Worm (Caenorhabditis elegans) whole organism, L4 larva: ENCODE data around the gene C17H11.5.
A peak's percentile ranks its signal among the peaks of the same experiment; 100 is the strongest.
"Not testable (repeated sequence)": the region's sequence is repeated elsewhere in the genome, so short reads cannot be mapped to it uniquely, and the experiment has no call there.

Experiments
- D1046.2 ChIP-seq: fragments of 200-800 bp; sonication (Bioruptor generic); IDR thresholded peaks from 2 replicates; pipeline ENCODE4 v1.3.6; 2022; ENCODE audit warnings: missing genetic modification characterization, missing compliant biosample characterization
- F26F4.8 ChIP-seq: fragments of 200-800 bp; sonication (Bioruptor generic); conservative IDR thresholded peaks from 2 replicates; pipeline ENCODE4 v1.3.6; 2022; ENCODE audit warnings: missing genetic modification characterization, missing compliant biosample characterization
- T20F7.1 ChIP-seq: fragments of 200-800 bp; sonication (Bioruptor generic); optimal IDR thresholded peaks from 2 replicates; lab custom pipeline; 2018; ENCODE audit warnings: mild to moderate bottlenecking, missing genetic modification characterization, missing compliant biosample characterization
- T26A8.4 ChIP-seq: fragments of 200-800 bp; sonication (Bioruptor generic); IDR thresholded peaks from 2 replicates; pipeline ENCODE4 v1.3.6; 2022; ENCODE audit warnings: missing genetic modification characterization, missing compliant biosample characterization
- Y48G9A.11 ChIP-seq: fragments of 200-800 bp; sonication (Bioruptor generic); IDR thresholded peaks from 2 replicates; pipeline ENCODE4 v1.3.6; 2022; ENCODE audit warnings: missing genetic modification reagents, missing genetic modification characterization, missing compliant biosample characterization
- Y5F2A.4 ChIP-seq: fragments of 200-800 bp; sonication (Bioruptor generic); optimal IDR thresholded peaks from 2 replicates; lab custom pipeline; 2018; ENCODE audit warnings: mild to moderate bottlenecking, missing genetic modification characterization, missing compliant biosample characterization
- Y75B8A.6 ChIP-seq: fragments of 200-800 bp; sonication (Bioruptor generic); IDR thresholded peaks from 2 replicates; pipeline ENCODE4 v1.3.6; 2022; ENCODE audit warnings: missing genetic modification reagents, missing genetic modification characterization, missing compliant biosample characterization
- ZK337.2 ChIP-seq: fragments of 200-800 bp; sonication (Bioruptor generic); IDR thresholded peaks from 2 replicates; pipeline ENCODE4 v1.3.6; 2022; ENCODE audit warnings: missing genetic modification reagents, missing genetic modification characterization, missing compliant biosample characterization
- arid-1 ChIP-seq: fragments of 200-800 bp; sonication (Bioruptor generic); conservative IDR thresholded peaks from 2 replicates; pipeline ENCODE4 v1.3.6; 2022; ENCODE audit warnings: missing genetic modification reagents, missing genetic modification characterization, missing compliant biosample characterization
- ctbp-1 ChIP-seq: fragments of 200-800 bp; sonication (Bioruptor generic); IDR thresholded peaks from 2 replicates; pipeline ENCODE4 v1.3.6; 2022; ENCODE audit warnings: missing genetic modification reagents, missing genetic modification characterization, missing compliant biosample characterization
- daf-16 ChIP-seq, 3 experiments: sonication (generic microtip); optimal IDR thresholded peaks; 2 replicates each; lab custom pipeline; 2016 to 2017; ENCODE audit warnings: missing genetic modification characterization in 3 of 3, missing genetic modification reagents in 3 of 3, mild to moderate bottlenecking in 2 of 3, missing compliant biosample characterization in 2 of 3, missing biosample characterization in 1 of 3, moderate library complexity in 1 of 3
- dmd-6 ChIP-seq: fragments of 200-800 bp; sonication (Bioruptor generic); IDR thresholded peaks from 2 replicates; pipeline ENCODE4 v1.3.6; 2022; ENCODE audit warnings: missing genetic modification reagents, missing genetic modification characterization, missing compliant biosample characterization
- dmd-8 ChIP-seq: fragments of 200-800 bp; sonication (Bioruptor generic); IDR thresholded peaks from 2 replicates; pipeline ENCODE4 v1.3.6; 2022; ENCODE audit warnings: missing genetic modification characterization, missing compliant biosample characterization
- duxl-1 ChIP-seq: sonication (generic microtip); optimal IDR thresholded peaks from 2 replicates; lab custom pipeline; 2016; ENCODE audit warnings: mild to moderate bottlenecking, missing genetic modification characterization, moderate library complexity, missing compliant biosample characterization; ENCODE audit not compliant: poor library complexity
- dve-1 ChIP-seq: sonication (generic microtip); optimal IDR thresholded peaks from 2 replicates; lab custom pipeline; 2017; ENCODE audit warnings: antibody characterized with exemption, mild to moderate bottlenecking, missing genetic modification characterization, missing compliant biosample characterization; ENCODE audit not compliant: insufficient read depth
- egl-43 ChIP-seq: fragments of 200-800 bp; sonication (Bioruptor generic); IDR thresholded peaks from 2 replicates; pipeline ENCODE4 v1.3.6; 2022; ENCODE audit warnings: missing genetic modification reagents, missing genetic modification characterization, missing compliant biosample characterization
- hif-1 ChIP-seq, 2 experiments: sonication (generic microtip); optimal IDR thresholded peaks; 2 replicates each; lab custom pipeline; 2016 to 2017; ENCODE audit warnings: missing compliant biosample characterization in 2 of 2, missing genetic modification characterization in 2 of 2, missing genetic modification reagents in 2 of 2, missing genotype in 2 of 2, mild to moderate bottlenecking in 1 of 2
- hlh-11 ChIP-seq: fragments of 200-800 bp; sonication (Bioruptor generic); optimal IDR thresholded peaks from 2 replicates; lab custom pipeline; 2018; ENCODE audit warnings: mild to moderate bottlenecking, missing genetic modification characterization, missing compliant biosample characterization
- hlh-30 ChIP-seq: sonication (generic microtip); optimal IDR thresholded peaks from 2 replicates; lab custom pipeline; 2017; ENCODE audit warnings: antibody characterized with exemption, mild to moderate bottlenecking, missing genetic modification characterization, missing compliant biosample characterization; ENCODE audit not compliant: insufficient read depth
- hmg-1.1 ChIP-seq: fragments of 200-800 bp; sonication (Bioruptor generic); IDR thresholded peaks from 2 replicates; pipeline ENCODE4 v1.3.6; 2022; ENCODE audit warnings: missing genetic modification reagents, missing genetic modification characterization, missing compliant biosample characterization
- lim-7 ChIP-seq: fragments of 200-800 bp; sonication (Bioruptor generic); IDR thresholded peaks from 2 replicates; pipeline ENCODE4 v1.3.6; 2022; ENCODE audit warnings: missing genetic modification characterization, missing compliant biosample characterization
- lin-13 ChIP-seq: fragments of 150-350 bp; optimal IDR thresholded peaks from 2 replicates; lab custom pipeline; 2014; ENCODE audit warnings: missing biosample characterization, missing genetic modification reagents, missing genetic modification characterization
- lin-38 ChIP-seq: fragments of 200-800 bp; sonication (Bioruptor generic); IDR thresholded peaks from 2 replicates; pipeline ENCODE4 v1.3.6; 2022; ENCODE audit warnings: missing genetic modification reagents, missing genetic modification characterization, missing compliant biosample characterization
- lsy-2 ChIP-seq, 2 experiments: fragments of 150-350 bp in 1 of 2; sonication (generic microtip) in 1 of 2; optimal IDR thresholded peaks; 2 replicates each; lab custom pipeline; 2014 to 2017; ENCODE audit warnings: missing biosample characterization in 2 of 2, missing genetic modification characterization in 2 of 2
- madf-5 ChIP-seq, 2 experiments: fragments of 200-800 bp; sonication (Bioruptor generic); IDR thresholded peaks; 2 replicates each; pipeline ENCODE4 v1.3.6; 2022; ENCODE audit warnings: missing compliant biosample characterization in 2 of 2, missing genetic modification characterization in 2 of 2
- madf-9 ChIP-seq: fragments of 200-800 bp; sonication (Bioruptor generic); conservative IDR thresholded peaks from 2 replicates; pipeline ENCODE4 v1.3.6; 2022; ENCODE audit warnings: missing genetic modification reagents, missing genetic modification characterization, missing compliant biosample characterization
- mep-1 ChIP-seq: fragments of 150-350 bp; sonication (generic microtip); optimal IDR thresholded peaks from 3 replicates; lab custom pipeline; 2014; ENCODE audit warnings: missing biosample characterization, missing genetic modification characterization
- mes-2 ChIP-seq: sonication (generic microtip); optimal IDR thresholded peaks from 2 replicates; lab custom pipeline; 2016; ENCODE audit warnings: missing genotype, mild to moderate bottlenecking, missing genetic modification characterization, missing compliant biosample characterization; ENCODE audit not compliant: poor library complexity, severe bottlenecking
- nhr-102 ChIP-seq: sonication (generic microtip); optimal IDR thresholded peaks from 2 replicates; lab custom pipeline; 2016; ENCODE audit warnings: mild to moderate bottlenecking, missing genetic modification characterization, moderate library complexity, missing compliant biosample characterization
- nhr-41 ChIP-seq: fragments of 200-800 bp; sonication (Bioruptor generic); IDR thresholded peaks from 2 replicates; pipeline ENCODE4 v1.3.6; 2022; ENCODE audit warnings: missing genetic modification reagents, missing genetic modification characterization, missing compliant biosample characterization
- nhr-48 ChIP-seq: sonication (generic microtip); optimal IDR thresholded peaks from 2 replicates; lab custom pipeline; 2016; ENCODE audit warnings: mild to moderate bottlenecking, missing genetic modification characterization, missing compliant biosample characterization
- pha-4 ChIP-seq, 2 experiments: fragments of 150-350 bp in 1 of 2; fragments of 200-800 bp in 1 of 2; sonication (Bioruptor generic) in 1 of 2; IDR thresholded peaks in 1 of 2; optimal IDR thresholded peaks in 1 of 2; 2 replicates each; pipeline versions ENCODE4 v1.3.6 to Lab custom; 2014 to 2022; ENCODE audit warnings: missing genetic modification characterization in 2 of 2, missing genetic modification reagents in 2 of 2, missing biosample characterization in 1 of 2, missing compliant biosample characterization in 1 of 2
- rbr-2 ChIP-seq: sonication (generic microtip); optimal IDR thresholded peaks from 2 replicates; lab custom pipeline; 2016; ENCODE audit warnings: missing genotype, missing genetic modification characterization, missing compliant biosample characterization
- snpc-1.2 ChIP-seq: fragments of 200-800 bp; sonication (Bioruptor generic); IDR thresholded peaks from 2 replicates; pipeline ENCODE4 v1.3.6; 2022; ENCODE audit warnings: missing genetic modification reagents, missing genetic modification characterization, missing compliant biosample characterization
- spr-1 ChIP-seq: sonication (generic microtip); optimal IDR thresholded peaks from 2 replicates; lab custom pipeline; 2016; ENCODE audit warnings: mild to moderate bottlenecking, missing genetic modification characterization, missing compliant biosample characterization
- spr-3 ChIP-seq: fragments of 200-800 bp; sonication (Bioruptor generic); optimal IDR thresholded peaks from 2 replicates; lab custom pipeline; 2018; ENCODE audit warnings: mild to moderate bottlenecking, missing genetic modification characterization, missing compliant biosample characterization
- tra-1 ChIP-seq: fragments of 200-800 bp; sonication (Bioruptor generic); IDR thresholded peaks from 2 replicates; pipeline ENCODE4 v1.3.6; 2022; ENCODE audit warnings: missing genetic modification reagents, missing genetic modification characterization, missing compliant biosample characterization
- vab-7 ChIP-seq: fragments of 200-800 bp; sonication (Bioruptor generic); IDR thresholded peaks from 2 replicates; pipeline ENCODE4 v1.3.6; 2022; ENCODE audit warnings: missing genetic modification reagents, missing genetic modification characterization, missing compliant biosample characterization

C17H11.5 gene

ce11 chrX:8155447-8155877 is 29.5 kb downstream of the C17H11.5 start (continued):
- TF ChIP-seq D1046.2 (GFP tag; lab: Robert Waterston, UW) (0 out of 2 replicates have a peak, but pooled peaks have one; percentile 35), nhr-41 (GFP tag; lab: Robert Waterston, UW) (peak; percentile 12; the same call in 1 of the 2 replicates), ZK337.2 (GFP tag; lab: Robert Waterston, UW) (0 out of 2 replicates have a peak, but pooled peaks have one; percentile 36), dmd-8 (GFP tag; lab: Robert Waterston, UW) (peak; percentile 54; the same call in 1 of the 2 replicates), duxl-1 (peak; percentile 52), hlh-30 (tag; lab: Kevin White, UChicago) (peak; percentile 89), Y75B8A.6 (peak; percentile 67; the same call in 1 of the 2 replicates), tra-1 (peak; percentile 50; the same call in 1 of the 2 replicates), F26F4.8 (GFP tag; lab: Robert Waterston, UW) (0 out of 2 replicates have a peak, but pooled peaks have one; percentile 3), mes-2 (tag; lab: Kevin White, UChicago) (peak; percentile 76), madf-5 (GFP tag; IDR thresholded peaks at IDR 0.05; lab: Robert Waterston, UW) (peak; percentile 8 to 70; a peak in 2 of 4 replicates), spr-1 (tag; lab: Kevin White, UChicago) (peak; percentile 20), arid-1 (GFP tag; lab: Robert Waterston, UW) (peak; percentile 15; the same call in 1 of the 2 replicates), lsy-2 (tag; optimal IDR thresholded peaks at IDR 0.05; lab: Kevin White, UChicago) (peak in 1 of 2 experiments; percentile 36), vab-7 (peak; percentile 43; the same call in 1 of the 2 replicates), lim-7 (GFP tag; lab: Robert Waterston, UW) (peak; percentile 76), snpc-1.2 (GFP tag; lab: Robert Waterston, UW) (peak; percentile 69; the same call in 1 of the 2 replicates), madf-9 (GFP tag; lab: Robert Waterston, UW) (peak; percentile 35; the same call in 1 of the 2 replicates)

- TF ChIP-seq lim-7 (GFP tag; lab: Robert Waterston, UW) (peak; percentile 56), dmd-8 (GFP tag; lab: Robert Waterston, UW) (0 out of 2 replicates have a peak, but pooled peaks have one; percentile 18), lsy-2 (tag; optimal IDR thresholded peaks at IDR 0.05; lab: Kevin White, UChicago) (peak in 1 of 2 experiments; percentile 11), nhr-48 (tag; lab: Kevin White, UChicago) (peak; percentile 61), spr-3 (GFP tag; lab: Kevin White, UChicago) (peak; percentile 32), spr-1 (tag; lab: Kevin White, UChicago) (peak; percentile 43), pha-4 (GFP tag; IDR thresholded peaks at IDR 0.05; lab: Robert Waterston, UW) (peak; percentile 53; the same call in 1 of the 2 replicates), Y5F2A.4 (GFP tag; lab: Kevin White, UChicago) (peak; percentile 63), snpc-1.2 (GFP tag; lab: Robert Waterston, UW) (peak; percentile 67; the same call in 1 of the 2 replicates), dmd-6 (GFP tag; lab: Robert Waterston, UW) (peak; percentile 30), ctbp-1 (GFP tag; lab: Robert Waterston, UW) (peak; percentile 45; the same call in 1 of the 2 replicates), T26A8.4 (peak; percentile 72; the same call in 1 of the 2 replicates), lin-13 (GFP tag; lab: Kevin White, UChicago) (peak; percentile 2), Y48G9A.11 (GFP tag; lab: Robert Waterston, UW) (peak; percentile 62), hlh-11 (peak; percentile 3), duxl-1 (peak; percentile 34), tra-1 (0 out of 2 replicates have a peak, but pooled peaks have one; percentile 29), mep-1 (tag; lab: Kevin White, UChicago) (peak; percentile 46), D1046.2 (GFP tag; lab: Robert Waterston, UW) (0 out of 2 replicates have a peak, but pooled peaks have one; percentile 4), dve-1 (peak; percentile 39), hmg-1.1 (GFP tag; lab: Robert Waterston, UW) (peak; percentile 44; the same call in 1 of the 2 replicates), T20F7.1 (GFP tag; lab: Kevin White, UChicago) (peak; percentile 24), vab-7 (peak; percentile 24; the same call in 1 of the 2 replicates), lin-38 (GFP tag; lab: Robert Waterston, UW) (peak; percentile 53), daf-16 (GFP tag; optimal IDR thresholded peaks at IDR 0.05; lab: Kevin White, UChicago) (peak in 1 of 2 experiments; percentile 69), daf-16 (tag; optimal IDR thresholded peaks at IDR 0.05; lab: Kevin White, UChicago) (peak; percentile 39), nhr-102 (tag; lab: Kevin White, UChicago) (peak; percentile 8), F26F4.8 (GFP tag; lab: Robert Waterston, UW) (0 out of 2 replicates have a peak, but pooled peaks have one; percentile 48), mes-2 (tag; lab: Kevin White, UChicago) (peak; percentile 55), egl-43 (GFP tag; lab: Robert Waterston, UW) (peak; percentile 82; the same call in 1 of the 2 replicates), rbr-2 (tag; lab: Kevin White, UChicago) (peak; percentile 10), madf-9 (GFP tag; lab: Robert Waterston, UW) (peak; percentile 33; the same call in 1 of the 2 replicates), hif-1 (tag; optimal IDR thresholded peaks at IDR 0.05; lab: Kevin White, UChicago) (peak; percentile 14), hlh-30 (tag; lab: Kevin White, UChicago) (peak; percentile 86)
- not testable (repeated sequence) for TF ChIP-seq pha-4 (tag; optimal IDR thresholded peaks at IDR 0.05; lab: Kevin White, UChicago)
Observed at ce11 chrX:8154374-8154836, 30.5 kb downstream of the C17H11.5 start.
